Fruit fly (Drosophila melanogaster): ENCODE data around the gene IPIP.

The IPIP gene

dm6 chr2L:5999247-5999646 is 48.6 kb upstream of the IPIP start, which contains the start of gene Kdm5 (continued):
- TF ChIP-seq CG2116 (GFP tag; optimal IDR thresholded peaks at IDR 0.05) (peak; percentile 26), Adf1 (GFP tag; IDR thresholded peaks at IDR 0.05) (0 out of 2 replicates have a peak, but pooled peaks have one; percentile 27), tap (tag; optimal IDR thresholded peaks at IDR 0.05) (no peak), Nf-YC (tag; optimal IDR thresholded peaks at IDR 0.05) (peak; percentile 68), Fer1 (GFP tag; optimal IDR thresholded peaks at IDR 0.05) (peak; percentile 48), CG9876 (GFP tag; optimal IDR thresholded peaks at IDR 0.05) (peak; percentile 16), chn (GFP tag; optimal IDR thresholded peaks at IDR 0.05) (peak; percentile 28), Hr78 (GFP tag; optimal IDR thresholded peaks at IDR 0.05) (peak in 1 of 2 experiments; percentile 80), Hr39 (optimal IDR thresholded peaks at IDR 0.05) (no peak), CG17802 (tag; optimal IDR thresholded peaks at IDR 0.05) (peak; percentile 44), Lhr (GFP tag; optimal IDR thresholded peaks at IDR 0.05) (peak; percentile 60), crp (GFP tag; optimal IDR thresholded peaks at IDR 0.05) (peak in 1 of 2 experiments; percentile 12), hb (GFP tag; IDR thresholded peaks at IDR 0.05; ENCODE audit: partially characterized antibody) (no peak), klu (GFP tag; IDR thresholded peaks at IDR 0.05) (peak; percentile 47; the same call in 1 of the 2 replicates), lbe (GFP tag; optimal IDR thresholded peaks at IDR 0.05) (no peak), CG17186 (GFP tag; optimal IDR thresholded peaks at IDR 0.05) (peak; percentile 38), cg (GFP tag; optimal IDR thresholded peaks at IDR 0.05) (peak; percentile 67), unc-4 (GFP tag; IDR thresholded peaks at IDR 0.05; ENCODE audit: partially characterized antibody) (0 out of 2 replicates have a peak, but pooled peaks have one; percentile 26), CG11723 (GFP tag; optimal IDR thresholded peaks at IDR 0.05) (no peak), ken (GFP tag; IDR thresholded peaks at IDR 0.05) (peak; percentile 62; the same call in 1 of the 3 replicates), CG33213 (GFP tag; optimal IDR thresholded peaks at IDR 0.05) (peak; percentile 64), repo (GFP tag; optimal IDR thresholded peaks at IDR 0.05) (peak; percentile 1), CG9797 (GFP tag; optimal IDR thresholded peaks at IDR 0.05) (peak; percentile 89), vnd (GFP tag; IDR thresholded peaks at IDR 0.05; ENCODE audit: partially characterized antibody) (no peak), GATAe (GFP tag; conservative IDR thresholded peaks at IDR 0.05) (peak; percentile 92), pb (GFP tag; optimal IDR thresholded peaks at IDR 0.05) (peak; percentile 46), crol (GFP tag; IDR thresholded peaks at IDR 0.05) (peak; percentile 48; the same call in 1 of the 2 replicates), CG17912 (GFP tag; optimal IDR thresholded peaks at IDR 0.05) (no peak), CG18262 (tag; optimal IDR thresholded peaks at IDR 0.05) (peak; percentile 8), fu2 (GFP tag; optimal IDR thresholded peaks at IDR 0.05) (peak; percentile 35), danr (GFP tag; IDR thresholded peaks at IDR 0.05) (peak; percentile 29; the same call in 1 of the 2 replicates), Oaz (GFP tag; IDR thresholded peaks at IDR 0.05) (no peak), Jarid2 (GFP tag; optimal IDR thresholded peaks at IDR 0.05) (peak; percentile 42), slbo (GFP tag; IDR thresholded peaks at IDR 0.05) (peak; percentile 58), btn (GFP tag; optimal IDR thresholded peaks at IDR 0.05) (no peak), YL-1 (GFP tag; optimal IDR thresholded peaks at IDR 0.05) (peak; percentile 65), prd (optimal IDR thresholded peaks at IDR 0.05) (no peak), prd (GFP tag; IDR thresholded peaks at IDR 0.05) (peak; percentile 45; the same call in 1 of the 3 replicates), CG17612 (GFP tag; IDR thresholded peaks at IDR 0.05) (no peak), CG30403 (GFP tag; optimal IDR thresholded peaks at IDR 0.05) (peak; percentile 4), CG18599 (GFP tag; optimal IDR thresholded peaks at IDR 0.05) (peak; percentile 25), ttk (GFP tag; IDR thresholded peaks at IDR 0.05) (no peak), CG6813 (GFP tag; optimal IDR thresholded peaks at IDR 0.05) (peak; percentile 39), CG12391 (tag; optimal IDR thresholded peaks at IDR 0.05) (peak; percentile 9), Camta (GFP tag; optimal IDR thresholded peaks at IDR 0.05) (no peak), bab2 (GFP tag; optimal IDR thresholded peaks at IDR 0.05) (no peak), Hr51 (GFP tag; optimal IDR thresholded peaks at IDR 0.05) (peak in 1 of 2 experiments; percentile 2), Sry-δ (GFP tag; optimal IDR thresholded peaks at IDR 0.05) (peak; percentile 37), sens (GFP tag) (peak; percentile 53), CG12155 (GFP tag; optimal IDR thresholded peaks at IDR 0.05) (peak; percentile 39)
